Worm (Caenorhabditis elegans): ENCODE data around the gene dhps-1.
A peak's percentile ranks its signal among the peaks of the same experiment; 100 is the strongest.

dhps-1 gene

DNA sequence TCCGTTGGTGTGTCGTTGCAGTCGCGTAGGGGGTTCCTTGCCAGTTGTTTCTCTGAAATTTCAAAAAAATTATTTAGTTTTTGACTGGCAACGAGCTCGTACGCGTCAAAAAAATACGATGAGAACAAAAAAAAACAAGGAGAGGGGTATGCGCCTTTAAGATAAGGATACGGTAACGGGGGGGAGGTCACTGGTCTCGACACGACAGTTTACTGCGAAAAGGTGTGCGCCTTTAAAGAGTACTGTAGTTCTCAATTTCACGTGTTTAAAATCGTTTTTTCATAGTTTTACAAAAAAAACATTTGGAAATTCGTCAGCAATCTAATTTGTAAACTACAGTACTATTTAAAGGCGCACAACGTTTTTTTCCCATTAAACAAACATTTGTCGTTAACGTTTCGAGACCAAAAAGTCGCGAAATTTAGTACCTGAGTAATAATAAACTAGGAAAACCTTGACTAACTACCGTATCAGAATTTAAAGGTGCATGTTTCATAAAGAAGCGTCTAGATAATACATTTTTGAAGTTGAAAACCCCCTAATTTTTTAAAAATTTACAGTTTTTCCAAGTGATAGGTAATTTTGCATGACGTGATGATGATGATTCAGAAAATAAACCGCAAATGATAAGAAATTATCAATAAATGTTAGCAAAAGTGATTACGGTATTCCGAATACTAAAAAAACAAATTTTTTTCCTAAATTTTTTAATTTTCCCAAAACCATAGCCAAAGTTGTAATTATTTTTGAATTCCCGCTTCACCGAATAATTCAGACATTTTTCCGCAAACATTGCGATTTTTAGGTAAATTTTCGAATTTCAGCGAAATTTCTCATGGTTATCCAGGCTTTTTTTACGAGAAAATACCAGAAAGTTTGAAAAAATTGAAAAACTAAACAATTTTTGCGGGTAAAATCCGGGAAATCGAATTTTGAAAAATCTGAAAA is 18.5 kb upstream of the dhps-1 start:
- no peak for TF ChIP-seq tab-1 (GFP tag; IDR thresholded peaks at IDR 0.05)
- no peak for TF ChIP-seq med-1 (GFP tag; optimal IDR thresholded peaks at IDR 0.05; ENCODE audit: insufficient read depth)
- no peak for TF ChIP-seq ztf-23 (GFP tag; IDR thresholded peaks at IDR 0.05)
- no peak for TF ChIP-seq flt-1 (GFP tag; IDR thresholded peaks at IDR 0.05)
- TF ChIP-seq klf-2 (GFP tag; conservative IDR thresholded peaks at IDR 0.05): no peak
- no peak for TF ChIP-seq ztf-29 (GFP tag; IDR thresholded peaks at IDR 0.05)
- no peak for TF ChIP-seq ref-1 (GFP tag; conservative IDR thresholded peaks at IDR 0.05)
- TF ChIP-seq cog-1 (tag; optimal IDR thresholded peaks at IDR 0.05): no peak
- TF ChIP-seq T22C8.4 (GFP tag; IDR thresholded peaks at IDR 0.05): no peak

DNA sequence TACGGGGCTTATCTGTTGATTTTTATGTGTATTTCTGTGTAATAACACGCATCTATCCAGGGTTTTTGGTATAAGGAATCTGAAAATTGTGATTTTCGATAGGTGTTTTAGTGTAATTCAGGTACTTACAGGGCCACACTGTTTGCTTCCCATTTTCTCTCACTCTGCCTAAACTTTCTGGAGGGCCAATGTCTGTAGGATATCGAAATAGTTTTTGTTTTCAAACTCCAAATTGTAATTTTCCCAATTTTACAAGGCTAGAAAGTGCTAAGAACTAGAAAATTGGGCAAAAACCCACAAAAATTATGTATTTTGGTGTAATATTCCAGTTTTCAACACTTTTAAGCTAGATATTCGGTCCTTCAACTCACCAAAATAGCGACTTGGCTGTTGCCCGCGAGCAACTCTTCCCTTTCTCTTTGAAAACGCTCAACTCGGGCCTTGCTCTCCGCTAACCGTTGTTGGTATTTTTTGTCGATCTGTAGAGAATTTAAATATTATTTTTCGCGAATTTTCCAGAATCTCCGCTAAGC is 16.0 kb upstream of the dhps-1 start:
- no peak for TF ChIP-seq klf-2 (GFP tag; conservative IDR thresholded peaks at IDR 0.05)
- TF ChIP-seq cog-1 (tag; optimal IDR thresholded peaks at IDR 0.05): no peak
- TF ChIP-seq flt-1 (GFP tag; IDR thresholded peaks at IDR 0.05): no peak
- TF ChIP-seq tab-1 (GFP tag; IDR thresholded peaks at IDR 0.05): no peak
- TF ChIP-seq ztf-29 (GFP tag; IDR thresholded peaks at IDR 0.05): no peak
- TF ChIP-seq med-1 (GFP tag; optimal IDR thresholded peaks at IDR 0.05; ENCODE audit: insufficient read depth): no peak
- no peak for TF ChIP-seq ztf-23 (GFP tag; IDR thresholded peaks at IDR 0.05)
- TF ChIP-seq ref-1 (GFP tag; conservative IDR thresholded peaks at IDR 0.05): no peak
- no peak for TF ChIP-seq T22C8.4 (GFP tag; IDR thresholded peaks at IDR 0.05)

ce11 chrII:11977363-11977762 is 15.4 kb upstream of the dhps-1 start, which contains the start of gene Y17G7B.21:
Gene Y17G7B.21 (minus strand): TSS chrII:11977661.
- TF ChIP-seq ztf-29 (GFP tag; IDR thresholded peaks at IDR 0.05) (no peak), flt-1 (GFP tag; IDR thresholded peaks at IDR 0.05) (0 out of 2 replicates have a peak, but pooled peaks have one; percentile 50)

DNA sequence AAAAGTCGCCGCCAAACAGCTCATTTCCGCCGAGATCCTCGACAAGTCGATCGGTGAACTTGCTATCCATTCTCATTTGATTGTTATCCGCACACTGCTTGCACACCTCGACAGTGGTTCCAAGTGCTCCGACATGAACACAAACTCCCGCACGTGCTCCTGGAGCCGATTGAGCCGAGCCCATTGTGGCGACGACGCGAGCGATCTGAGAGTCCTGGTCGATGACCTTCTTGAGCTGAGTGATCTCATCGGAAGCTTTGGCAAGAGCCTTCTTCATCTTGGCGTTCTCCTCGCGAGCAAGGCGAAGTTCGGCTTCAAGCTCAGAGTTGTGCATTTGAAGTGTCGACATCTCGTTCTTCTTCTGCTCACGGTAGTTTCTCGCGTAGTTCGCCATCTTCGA is 14.3 kb upstream of the dhps-1 start:
- no peak for TF ChIP-seq med-1 (GFP tag; optimal IDR thresholded peaks at IDR 0.05; ENCODE audit: insufficient read depth)
- TF ChIP-seq flt-1 (GFP tag; IDR thresholded peaks at IDR 0.05): no peak
- TF ChIP-seq ztf-29 (GFP tag; IDR thresholded peaks at IDR 0.05): no peak
- no peak for TF ChIP-seq ref-1 (GFP tag; conservative IDR thresholded peaks at IDR 0.05)
- TF ChIP-seq klf-2 (GFP tag; conservative IDR thresholded peaks at IDR 0.05): no peak
- no peak for TF ChIP-seq ztf-23 (GFP tag; IDR thresholded peaks at IDR 0.05)
- no peak for TF ChIP-seq tab-1 (GFP tag; IDR thresholded peaks at IDR 0.05)

- no peak for TF ChIP-seq tab-1 (GFP tag; IDR thresholded peaks at IDR 0.05)
- no peak for TF ChIP-seq klf-2 (GFP tag; conservative IDR thresholded peaks at IDR 0.05)
- no peak for TF ChIP-seq ref-1 (GFP tag; conservative IDR thresholded peaks at IDR 0.05)
- TF ChIP-seq med-1 (GFP tag; optimal IDR thresholded peaks at IDR 0.05; ENCODE audit: insufficient read depth): no peak
Measured at ce11 chrII:11978920-11979319, 13.9 kb upstream of the dhps-1 start.

DNA sequence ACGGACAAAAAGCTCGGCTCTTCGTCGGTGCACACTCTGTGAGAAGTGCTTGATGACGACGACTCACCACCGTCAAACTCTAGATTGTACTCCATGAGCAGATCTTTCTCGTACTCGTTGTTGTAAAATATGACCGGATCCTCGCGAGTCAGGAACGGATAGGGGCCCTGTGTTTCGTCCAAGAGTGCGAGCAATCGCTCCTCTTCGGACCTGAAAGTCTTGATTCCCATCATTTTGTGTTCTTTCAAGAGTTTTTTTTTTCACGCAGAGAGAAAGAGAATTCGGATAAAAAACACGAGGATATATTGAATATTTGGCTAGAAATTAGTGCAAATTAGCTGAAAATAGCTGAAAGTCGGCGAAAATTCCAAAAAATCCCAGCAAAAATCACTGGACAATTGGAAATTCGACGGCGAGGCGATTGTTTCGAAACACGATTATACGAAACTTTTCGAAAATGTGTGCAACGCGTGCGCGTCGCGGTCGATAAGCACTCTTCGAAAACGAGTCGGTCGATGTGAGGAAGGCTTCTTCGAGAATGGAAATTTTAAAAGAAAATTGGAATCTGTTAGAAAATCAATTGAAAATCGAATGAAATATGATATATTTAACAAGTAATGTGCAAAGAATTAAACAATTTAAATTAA is 13.2 kb upstream of the dhps-1 start, which contains the start of the genes ash-2 and Y17G7B.20:
TSS of gene ash-2 (plus strand) at position 390 of the 647 bp plus-strand sequence.
TSS of gene Y17G7B.20 (minus strand) at position 396 of the 647 bp plus-strand sequence.
- no peak for TF ChIP-seq ref-1 (GFP tag; conservative IDR thresholded peaks at IDR 0.05)
- no peak for TF ChIP-seq ztf-29 (GFP tag; IDR thresholded peaks at IDR 0.05)
- TF ChIP-seq T22C8.4 (GFP tag; IDR thresholded peaks at IDR 0.05): no peak
- no peak for TF ChIP-seq cog-1 (tag; optimal IDR thresholded peaks at IDR 0.05)
- TF ChIP-seq klf-2 (GFP tag; conservative IDR thresholded peaks at IDR 0.05): no peak
- TF ChIP-seq med-1 (GFP tag; optimal IDR thresholded peaks at IDR 0.05; ENCODE audit: insufficient read depth): no peak
- TF ChIP-seq tab-1 (GFP tag; IDR thresholded peaks at IDR 0.05): 0 out of 2 replicates have a peak, but pooled peaks have one; percentile 4
- TF ChIP-seq ztf-23 (GFP tag; IDR thresholded peaks at IDR 0.05): no peak

- TF ChIP-seq flt-1 (GFP tag; IDR thresholded peaks at IDR 0.05) (peak; percentile 63), ztf-23 (GFP tag; IDR thresholded peaks at IDR 0.05) (peak; percentile 76), med-1 (GFP tag; optimal IDR thresholded peaks at IDR 0.05; ENCODE audit: insufficient read depth) (no peak), tab-1 (GFP tag; IDR thresholded peaks at IDR 0.05) (0 out of 2 replicates have a peak, but pooled peaks have one; percentile 8), cog-1 (tag; optimal IDR thresholded peaks at IDR 0.05) (peak; percentile 62)
Measured at ce11 chrII:11980110-11980509, 12.7 kb upstream of the dhps-1 start.

DNA sequence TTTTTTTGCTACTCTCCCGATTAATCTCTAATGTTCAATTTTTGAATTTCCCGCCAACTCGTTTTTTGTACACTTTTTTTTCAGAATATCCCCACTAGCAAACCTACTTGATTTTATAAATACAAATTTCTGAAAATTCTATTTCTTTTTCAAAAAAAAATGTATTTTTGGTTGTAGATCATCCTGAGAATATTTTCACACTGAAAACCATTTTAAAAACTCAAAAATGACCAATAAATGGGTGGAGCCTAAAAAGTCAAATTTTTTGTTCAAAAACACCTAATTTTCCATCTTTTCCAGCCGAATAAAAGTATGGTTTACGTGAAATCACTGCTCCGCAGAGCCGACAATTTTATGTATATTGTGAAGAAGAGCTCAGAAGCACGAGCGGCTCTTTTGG is 4.1 kb upstream of the dhps-1 start, which contains the start of gene Y17G7B.3:
TSS of gene Y17G7B.3 (plus strand) at position 301 of the 400 bp plus-strand sequence.
- TF ChIP-seq ztf-23 (GFP tag; IDR thresholded peaks at IDR 0.05): no peak
- TF ChIP-seq T22C8.4 (GFP tag; IDR thresholded peaks at IDR 0.05): no peak
- no peak for TF ChIP-seq klf-2 (GFP tag; conservative IDR thresholded peaks at IDR 0.05)
- TF ChIP-seq cog-1 (tag; optimal IDR thresholded peaks at IDR 0.05): no peak
- no peak for TF ChIP-seq ref-1 (GFP tag; conservative IDR thresholded peaks at IDR 0.05)
- TF ChIP-seq flt-1 (GFP tag; IDR thresholded peaks at IDR 0.05): no peak
- no peak for TF ChIP-seq tab-1 (GFP tag; IDR thresholded peaks at IDR 0.05)
- TF ChIP-seq med-1 (GFP tag; optimal IDR thresholded peaks at IDR 0.05; ENCODE audit: insufficient read depth): no peak
- TF ChIP-seq ztf-29 (GFP tag; IDR thresholded peaks at IDR 0.05): no peak

DNA sequence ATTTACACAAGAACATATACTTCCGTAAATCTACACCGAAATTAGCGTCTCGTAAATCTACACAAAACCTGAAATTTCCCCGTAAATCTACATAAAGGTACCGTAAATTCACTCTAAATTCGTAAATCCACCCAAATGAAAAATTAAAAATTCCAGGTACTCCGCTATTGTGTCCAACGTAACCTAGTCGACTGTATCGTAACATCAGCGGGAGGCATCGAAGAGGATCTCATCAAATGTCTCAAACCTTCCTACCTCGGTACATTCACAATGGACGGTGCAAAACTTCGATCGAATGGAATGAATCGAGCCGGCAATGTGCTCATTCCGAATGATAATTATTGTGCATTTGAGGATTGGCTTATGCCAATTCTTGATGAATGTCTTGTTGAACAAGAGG is 2.1 kb downstream of the dhps-1 start:
- TF ChIP-seq flt-1 (GFP tag; IDR thresholded peaks at IDR 0.05): no peak
- TF ChIP-seq ref-1 (GFP tag; conservative IDR thresholded peaks at IDR 0.05): no peak
- no peak for TF ChIP-seq T22C8.4 (GFP tag; IDR thresholded peaks at IDR 0.05)
- no peak for TF ChIP-seq ztf-23 (GFP tag; IDR thresholded peaks at IDR 0.05)
- no peak for TF ChIP-seq cog-1 (tag; optimal IDR thresholded peaks at IDR 0.05)
- no peak for TF ChIP-seq klf-2 (GFP tag; conservative IDR thresholded peaks at IDR 0.05)
- TF ChIP-seq ztf-29 (GFP tag; IDR thresholded peaks at IDR 0.05): no peak
- no peak for TF ChIP-seq med-1 (GFP tag; optimal IDR thresholded peaks at IDR 0.05; ENCODE audit: insufficient read depth)
- TF ChIP-seq tab-1 (GFP tag; IDR thresholded peaks at IDR 0.05): no peak
